Worm (Caenorhabditis elegans): ENCODE results near the gene C10A4.7.

The C10A4.7 gene

ce11 chrX:7424813-7425212 is 9.5 kb upstream of the C10A4.7 start, which contains the start of gene mnm-2:
Gene mnm-2 (minus strand): TSS chrX:7424913.
- TF ChIP-seq tbx-37 (GFP tag; conservative IDR thresholded peaks at IDR 0.05) (no peak), scrt-1 (GFP tag; IDR thresholded peaks at IDR 0.05) (no peak), flt-1 (GFP tag; IDR thresholded peaks at IDR 0.05) (no peak), hmg-4 (GFP tag; optimal IDR thresholded peaks at IDR 0.05) (no peak), aly-1 (tag; optimal IDR thresholded peaks at IDR 0.05) (no peak), hmbx-1 (tag; optimal IDR thresholded peaks at IDR 0.05) (no peak), hnd-1 (tag; optimal IDR thresholded peaks at IDR 0.05) (no peak), tra-4 (tag; optimal IDR thresholded peaks at IDR 0.05) (no peak), ceh-13 (GFP tag; optimal IDR thresholded peaks at IDR 0.05) (no peak), B0310.2 (tag; optimal IDR thresholded peaks at IDR 0.05) (no peak), ceh-36 (tag; optimal IDR thresholded peaks at IDR 0.05) (no peak), ama-1 (optimal IDR thresholded peaks at IDR 0.05) (no peak), ets-7 (tag; optimal IDR thresholded peaks at IDR 0.05) (no peak)

ce11 chrX:7420571-7420970 is 5.3 kb upstream of the C10A4.7 start, which contains the start of gene C10A4.9:
Gene C10A4.9 (plus strand): TSS chrX:7420871.
- TF ChIP-seq aly-1 (tag; optimal IDR thresholded peaks at IDR 0.05) (no peak), ceh-13 (GFP tag; optimal IDR thresholded peaks at IDR 0.05) (no peak), ama-1 (optimal IDR thresholded peaks at IDR 0.05) (no peak), ceh-36 (tag; optimal IDR thresholded peaks at IDR 0.05) (no peak)

- no peak for TF ChIP-seq F13C5.2 (tag; optimal IDR thresholded peaks at IDR 0.05)
- no peak for TF ChIP-seq tbx-11 (GFP tag; IDR thresholded peaks at IDR 0.05)
- TF ChIP-seq ceh-13 (GFP tag; optimal IDR thresholded peaks at IDR 0.05), result no peak
- TF ChIP-seq tbx-37 (GFP tag; conservative IDR thresholded peaks at IDR 0.05), result no peak
- TF ChIP-seq flt-1 (GFP tag; IDR thresholded peaks at IDR 0.05), result no peak
- TF ChIP-seq hnd-1 (tag; optimal IDR thresholded peaks at IDR 0.05), result no peak
- no peak for TF ChIP-seq ceh-36 (tag; optimal IDR thresholded peaks at IDR 0.05)
- no peak for TF ChIP-seq sea-1 (GFP tag; conservative IDR thresholded peaks at IDR 0.05)
- TF ChIP-seq aly-1 (tag; optimal IDR thresholded peaks at IDR 0.05), result no peak
Observed at ce11 chrX:7416082-7416481, 762 bp upstream of the C10A4.7 start, which contains the start of gene C10A4.1. Gene C10A4.1 (plus strand): TSS chrX:7416382.

- TF ChIP-seq hmg-4 (GFP tag; optimal IDR thresholded peaks at IDR 0.05), result no peak
- TF ChIP-seq sea-1 (GFP tag; conservative IDR thresholded peaks at IDR 0.05), result no peak
- TF ChIP-seq pes-1 (GFP tag; IDR thresholded peaks at IDR 0.05), result no peak
- TF ChIP-seq flt-1 (GFP tag; IDR thresholded peaks at IDR 0.05), result no peak
- TF ChIP-seq ceh-36 (tag; optimal IDR thresholded peaks at IDR 0.05), result no peak
- TF ChIP-seq F13C5.2 (tag; optimal IDR thresholded peaks at IDR 0.05), result no peak
- TF ChIP-seq ets-7 (tag; optimal IDR thresholded peaks at IDR 0.05), result no peak
- no peak for TF ChIP-seq tra-4 (tag; optimal IDR thresholded peaks at IDR 0.05)
- no peak for TF ChIP-seq aly-1 (tag; optimal IDR thresholded peaks at IDR 0.05)
- TF ChIP-seq tbx-11 (GFP tag; IDR thresholded peaks at IDR 0.05), result no peak
Observed at ce11 chrX:7409935-7410334, 5.4 kb downstream of the C10A4.7 start, which contains the start of gene C10A4.2. Gene C10A4.2 (plus strand): TSS chrX:7410235.

- no peak for TF ChIP-seq hmg-4 (GFP tag; optimal IDR thresholded peaks at IDR 0.05)
- TF ChIP-seq ceh-13 (GFP tag; optimal IDR thresholded peaks at IDR 0.05), result no peak
- TF ChIP-seq pes-1 (GFP tag; IDR thresholded peaks at IDR 0.05), result no peak
- no peak for TF ChIP-seq scrt-1 (GFP tag; IDR thresholded peaks at IDR 0.05)
- TF ChIP-seq ama-1 (optimal IDR thresholded peaks at IDR 0.05), result no peak
Observed at ce11 chrX:7409030-7409429, 6.3 kb downstream of the C10A4.7 start.

- TF ChIP-seq tra-4 (tag; optimal IDR thresholded peaks at IDR 0.05), result no peak
- TF ChIP-seq tbx-37 (GFP tag; conservative IDR thresholded peaks at IDR 0.05), result no peak
Observed at ce11 chrX:7407749-7408148, 7.6 kb downstream of the C10A4.7 start.

- no peak for TF ChIP-seq flt-1 (GFP tag; IDR thresholded peaks at IDR 0.05)
Observed at ce11 chrX:7405393-7405792, 9.9 kb downstream of the C10A4.7 start, which contains the start of gene C10A4.3. Gene C10A4.3 (plus strand): TSS chrX:7405693.

- no peak for TF ChIP-seq B0310.2 (tag; optimal IDR thresholded peaks at IDR 0.05)
- TF ChIP-seq flt-1 (GFP tag; IDR thresholded peaks at IDR 0.05), result no peak
- no peak for TF ChIP-seq hnd-1 (tag; optimal IDR thresholded peaks at IDR 0.05)
Observed at ce11 chrX:7404551-7404950, 10.8 kb downstream of the C10A4.7 start.

ce11 chrX:7400788-7401187 is 14.5 kb downstream of the C10A4.7 start, which contains the start of gene C10A4.4:
Gene C10A4.4 (plus strand): TSS chrX:7401088.
- TF ChIP-seq hmbx-1 (tag; optimal IDR thresholded peaks at IDR 0.05) (no peak), ceh-36 (tag; optimal IDR thresholded peaks at IDR 0.05) (no peak), sea-1 (GFP tag; conservative IDR thresholded peaks at IDR 0.05) (no peak), tbx-37 (GFP tag; conservative IDR thresholded peaks at IDR 0.05) (no peak), tra-4 (tag; optimal IDR thresholded peaks at IDR 0.05) (no peak), F13C5.2 (tag; optimal IDR thresholded peaks at IDR 0.05) (no peak), ama-1 (optimal IDR thresholded peaks at IDR 0.05) (no peak), ceh-13 (GFP tag; optimal IDR thresholded peaks at IDR 0.05) (no peak), tbx-11 (GFP tag; IDR thresholded peaks at IDR 0.05) (no peak), flt-1 (GFP tag; IDR thresholded peaks at IDR 0.05) (no peak), B0310.2 (tag; optimal IDR thresholded peaks at IDR 0.05) (no peak)

Measured in whole organism, early embryonic.